Worm (Caenorhabditis elegans): ENCODE results near the gene fbxa-98.

DNA sequence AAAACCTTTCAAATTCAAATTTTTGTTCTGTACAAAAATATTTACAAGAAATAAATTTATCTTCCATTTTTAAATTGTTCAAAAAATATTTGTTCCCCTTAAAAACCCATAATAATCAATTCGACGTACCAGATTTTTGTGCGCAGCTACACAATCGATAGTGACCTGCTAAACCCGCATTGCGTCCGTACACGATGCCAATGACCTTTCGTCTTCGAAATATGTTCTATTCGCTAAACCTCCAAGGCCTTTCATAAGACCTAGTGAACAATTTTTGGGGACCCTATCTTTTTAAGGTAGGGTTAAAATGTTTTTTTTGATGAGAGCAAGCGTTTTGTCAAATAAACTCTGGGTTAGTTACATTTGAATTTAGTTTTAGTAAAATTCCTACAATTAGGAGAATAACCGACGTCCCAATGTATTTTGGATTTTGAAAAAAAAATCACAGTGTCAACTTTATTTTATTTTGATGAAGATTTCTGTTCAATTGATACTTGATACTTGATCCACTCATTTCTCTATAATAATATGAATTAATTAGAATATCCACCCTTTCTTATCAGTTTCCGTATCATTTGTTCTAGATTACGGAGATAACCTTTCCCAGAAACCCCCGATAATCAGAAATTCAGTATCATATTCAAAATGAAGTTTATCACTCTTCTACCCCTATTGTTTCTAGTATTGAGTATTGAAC is 31.1 kb upstream of the fbxa-98 start, which contains the start of gene Y45F10B.59:
- TF ChIP-seq ZK546.5 (tag; optimal IDR thresholded peaks at IDR 0.05) (no peak), jun-1 (tag; optimal IDR thresholded peaks at IDR 0.05) (no peak), lin-13 (GFP tag; optimal IDR thresholded peaks at IDR 0.05) (no peak), mxl-3 (GFP tag; optimal IDR thresholded peaks at IDR 0.05) (no peak), aly-2 (tag; optimal IDR thresholded peaks at IDR 0.05) (no peak), unc-62 (GFP tag; optimal IDR thresholded peaks at IDR 0.05 in 1 of 2) (no peak), unc-62 (tag; optimal IDR thresholded peaks at IDR 0.05) (no peak), Y105C5A.15 (GFP tag; IDR thresholded peaks at IDR 0.05) (no peak), nhr-11 (tag; optimal IDR thresholded peaks at IDR 0.05) (no peak), skn-1 (tag; optimal IDR thresholded peaks at IDR 0.05) (no peak), nhr-28 (tag; optimal IDR thresholded peaks at IDR 0.05) (no peak), nhr-10 (tag; optimal IDR thresholded peaks at IDR 0.05) (no peak), R02D3.7 (tag; optimal IDR thresholded peaks at IDR 0.05) (no peak), ctbp-1 (GFP tag; IDR thresholded peaks at IDR 0.05) (no peak), mep-1 (tag; optimal IDR thresholded peaks at IDR 0.05) (no peak)
